Fruit fly (Drosophila melanogaster) whole organism, adult: ENCODE measurements around the gene CG8562.

Source experiments
- CG12768 ChIP-seq: fragments of 200-800 bp; sonication (Bioruptor generic); optimal IDR thresholded peaks from 2 replicates; lab custom pipeline; 2017; ENCODE audit warnings: missing biosample characterization, missing genetic modification characterization, mild to moderate bottlenecking, moderate library complexity, missing genetic modification reagents
- CG14711 ChIP-seq: fragments of 200-800 bp; sonication (Bioruptor generic); optimal IDR thresholded peaks from 2 replicates; lab custom pipeline; 2018; ENCODE audit warnings: missing biosample characterization, mild to moderate bottlenecking, missing genetic modification characterization, moderate library complexity
- CG1620 ChIP-seq: fragments of 200-800 bp; sonication (Bioruptor generic); optimal IDR thresholded peaks from 2 replicates; lab custom pipeline; 2016; ENCODE audit warnings: missing biosample characterization, missing genetic modification characterization
- CG33017 ChIP-seq: fragments of 200-800 bp; sonication (Bioruptor generic); optimal IDR thresholded peaks from 2 replicates; lab custom pipeline; 2018; ENCODE audit warnings: missing biosample characterization, mild to moderate bottlenecking, missing genetic modification characterization, moderate library complexity
- CG7045 ChIP-seq: fragments of 200-800 bp; sonication (Bioruptor generic); optimal IDR thresholded peaks from 2 replicates; lab custom pipeline; 2017; ENCODE audit warnings: missing biosample characterization, mild to moderate bottlenecking, missing genetic modification characterization
- CG7101 ChIP-seq: fragments of 200-800 bp; sonication (Bioruptor generic); optimal IDR thresholded peaks from 2 replicates; lab custom pipeline; 2018; ENCODE audit warnings: missing biosample characterization, mild to moderate bottlenecking, missing genetic modification characterization, moderate library complexity
- Clk ChIP-seq: fragments of 200-800 bp; sonication (Bioruptor generic); optimal IDR thresholded peaks from 2 replicates; lab custom pipeline; 2017; ENCODE audit warnings: missing biosample characterization, missing genetic modification characterization
- Crg-1 ChIP-seq: fragments of 200-800 bp; sonication (Bioruptor generic); optimal IDR thresholded peaks from 2 replicates; lab custom pipeline; 2016; ENCODE audit warnings: missing biosample characterization, missing genetic modification characterization
- Hr96 ChIP-seq: fragments of 200-800 bp; sonication (Bioruptor generic); optimal IDR thresholded peaks from 2 replicates; lab custom pipeline; 2016; ENCODE audit warnings: missing biosample characterization, missing genetic modification characterization
- Mnt ChIP-seq: fragments of 200-800 bp; sonication (Bioruptor generic); optimal IDR thresholded peaks from 2 replicates; lab custom pipeline; 2016; ENCODE audit warnings: missing biosample characterization, mild to moderate bottlenecking, missing genetic modification characterization
- cnc ChIP-seq, 2 experiments: fragments of >200 bp; optimal IDR thresholded peaks; 2 replicates each; lab custom pipeline; 2017
- kay ChIP-seq: fragments of 200-800 bp; sonication (Bioruptor generic); peaks from one replicate; lab custom pipeline; 2016; ENCODE audit warnings: missing biosample characterization, missing genetic modification characterization, borderline replicate concordance
- pad ChIP-seq: fragments of 200-800 bp; sonication (Bioruptor generic); optimal IDR thresholded peaks from 3 replicates; lab custom pipeline; 2017; ENCODE audit warnings: missing biosample characterization, missing genetic modification characterization, mild to moderate bottlenecking, moderate library complexity, missing genetic modification reagents

- TF ChIP-seq cnc (optimal IDR thresholded peaks at IDR 0.05; lab: Kevin White, UChicago) (no peak), kay (no peak), Hr96 (GFP tag; lab: Kevin White, UChicago) (no peak), CG7045 (no peak), CG12768 (GFP tag; lab: Kevin White, UChicago) (no peak), CG33017 (no peak), pad (GFP tag; lab: Kevin White, UChicago) (no peak), Clk (GFP tag; lab: Kevin White, UChicago) (no peak), CG1620 (GFP tag; lab: Kevin White, UChicago) (no peak), CG14711 (tag; lab: Kevin White, UChicago) (no peak), Crg-1 (GFP tag; lab: Kevin White, UChicago) (no peak), CG7101 (no peak), Mnt (GFP tag; lab: Kevin White, UChicago) (no peak)
These were observed 39.3 kb downstream of the CG8562 start, which contains the start of gene CG14835 for dm6 chr3L:7437366-7437765.
